Worm (Caenorhabditis elegans): ENCODE results near the gene C28H8.3.
A peak's percentile ranks its signal among the peaks of the same experiment; 100 is the strongest.

C28H8.3 gene

ce11 chrIII:5961560-5961959 lies 53.1 kb downstream of the C28H8.3 start:
- TF ChIP-seq efl-1 (optimal IDR thresholded peaks at IDR 0.05) (no peak), efl-1 (GFP tag; optimal IDR thresholded peaks at IDR 0.05 in 1 of 2) (no peak), F16B12.6 (tag; optimal IDR thresholded peaks at IDR 0.05) (no peak), nhr-90 (tag; optimal IDR thresholded peaks at IDR 0.05; ENCODE audit: poor library complexity) (no peak), ztf-4 (tag; optimal IDR thresholded peaks at IDR 0.05) (no peak), alr-1 (tag; optimal IDR thresholded peaks at IDR 0.05; ENCODE audit: borderline replicate concordance) (no peak), unc-30 (tag; optimal IDR thresholded peaks at IDR 0.05) (no peak), fkh-4 (tag; optimal IDR thresholded peaks at IDR 0.05; ENCODE audit: borderline replicate concordance) (no peak), fos-1 (tag; optimal IDR thresholded peaks at IDR 0.05) (no peak), nhr-12 (tag; optimal IDR thresholded peaks at IDR 0.05) (no peak), fkh-10 (GFP tag; optimal IDR thresholded peaks at IDR 0.05) (no peak), nhr-11 (tag; optimal IDR thresholded peaks at IDR 0.05) (no peak), mab-9 (GFP tag; IDR thresholded peaks at IDR 0.05) (no peak), unc-62 (GFP tag; optimal IDR thresholded peaks at IDR 0.05) (no peak), egl-13 (tag; optimal IDR thresholded peaks at IDR 0.05) (no peak), aha-1 (tag; optimal IDR thresholded peaks at IDR 0.05) (no peak), fkh-8 (tag; optimal IDR thresholded peaks at IDR 0.05) (no peak), elt-2 (tag; optimal IDR thresholded peaks at IDR 0.05) (no peak), lsy-2 (tag; optimal IDR thresholded peaks at IDR 0.05) (no peak), rnt-1 (tag; optimal IDR thresholded peaks at IDR 0.05) (no peak), jun-1 (tag; optimal IDR thresholded peaks at IDR 0.05) (no peak)

ce11 chrIII:5964058-5964632 lies 55.6 kb downstream of the C28H8.3 start:
- TF ChIP-seq lin-35 (GFP tag; optimal IDR thresholded peaks at IDR 0.05), result no peak
- no peak for TF ChIP-seq egl-27 (tag; optimal IDR thresholded peaks at IDR 0.05)
- no peak for TF ChIP-seq sox-4 (tag; optimal IDR thresholded peaks at IDR 0.05)
- TF ChIP-seq nhr-85 (tag), result peak; percentile 72
- TF ChIP-seq elt-3 (tag; optimal IDR thresholded peaks at IDR 0.05), result peak in 3 of 6 experiments; percentile 10 to 53 (median 11)
- peak; percentile 91 for TF ChIP-seq blmp-1 (tag; optimal IDR thresholded peaks at IDR 0.05)
- peak; percentile 40 for TF ChIP-seq lin-14 (GFP tag; optimal IDR thresholded peaks at IDR 0.05)
- no peak for TF ChIP-seq ets-5 (GFP tag; IDR thresholded peaks at IDR 0.05)
- no peak for TF ChIP-seq zip-4 (GFP tag; optimal IDR thresholded peaks at IDR 0.05)
- TF ChIP-seq efl-3 (GFP tag; optimal IDR thresholded peaks at IDR 0.05), result no peak
- TF ChIP-seq unc-62 (GFP tag; optimal IDR thresholded peaks at IDR 0.05), result no peak
- peak; percentile 20 for TF ChIP-seq nhr-71 (tag; optimal IDR thresholded peaks at IDR 0.05)
- TF ChIP-seq unc-30 (tag; optimal IDR thresholded peaks at IDR 0.05), result no peak
- no peak for TF ChIP-seq isw-1 (GFP tag; IDR thresholded peaks at IDR 0.05)
- TF ChIP-seq aly-2 (tag; optimal IDR thresholded peaks at IDR 0.05), result no peak
- peak in 1 of 2 experiments; percentile 24 for TF ChIP-seq lsy-2 (tag; optimal IDR thresholded peaks at IDR 0.05)
- no peak for TF ChIP-seq hlh-17 (GFP tag; optimal IDR thresholded peaks at IDR 0.05; ENCODE audit: borderline replicate concordance)
- no peak for TF ChIP-seq alr-1 (tag; optimal IDR thresholded peaks at IDR 0.05; ENCODE audit: borderline replicate concordance)
- TF ChIP-seq lin-13 (GFP tag; optimal IDR thresholded peaks at IDR 0.05), result no peak
- no peak for TF ChIP-seq F16B12.6 (tag; optimal IDR thresholded peaks at IDR 0.05)
- TF ChIP-seq tlp-1 (tag; optimal IDR thresholded peaks at IDR 0.05), result no peak
- TF ChIP-seq tbx-2 (tag; optimal IDR thresholded peaks at IDR 0.05), result no peak
- peak; percentile 6 for TF ChIP-seq snu-23 (GFP tag; optimal IDR thresholded peaks at IDR 0.05)
- TF ChIP-seq unc-86 (tag; optimal IDR thresholded peaks at IDR 0.05), result no peak
- TF ChIP-seq nhr-20 (tag; optimal IDR thresholded peaks at IDR 0.05), result peak; percentile 9
- no peak for TF ChIP-seq nhr-11 (tag; optimal IDR thresholded peaks at IDR 0.05)
- no peak for TF ChIP-seq mep-1 (tag; optimal IDR thresholded peaks at IDR 0.05)
- no peak for TF ChIP-seq ces-1 (GFP tag; optimal IDR thresholded peaks at IDR 0.05)
- TF ChIP-seq sup-37 (GFP tag; optimal IDR thresholded peaks at IDR 0.05), result no peak
- no peak for TF ChIP-seq C16A3.4 (tag; optimal IDR thresholded peaks at IDR 0.05)
- no peak for TF ChIP-seq mab-9 (GFP tag; IDR thresholded peaks at IDR 0.05)
- TF ChIP-seq nhr-28 (tag; optimal IDR thresholded peaks at IDR 0.05), result no peak
- no peak for TF ChIP-seq unc-130 (tag; optimal IDR thresholded peaks at IDR 0.05)
